Worm (Caenorhabditis elegans): ENCODE results near the gene xpb-1.

- TF ChIP-seq hmg-4 (GFP tag; optimal IDR thresholded peaks at IDR 0.05) = no peak
- no peak for TF ChIP-seq tbx-11 (GFP tag; IDR thresholded peaks at IDR 0.05)
Measured at ce11 chrIII:11505621-11506020, 20.8 kb upstream of the xpb-1 start.
